Fruit fly (Drosophila melanogaster): ENCODE measurements at regions not wholly inside any gene's neighbourhood (a gene's known extent, or its start where the extent isn't known, plus 50 kb on each side); places are given as distances from the start of the nearest gene placed in this dataset.
A peak's percentile ranks its signal among the peaks of the same experiment; 100 is the strongest.

DNA sequence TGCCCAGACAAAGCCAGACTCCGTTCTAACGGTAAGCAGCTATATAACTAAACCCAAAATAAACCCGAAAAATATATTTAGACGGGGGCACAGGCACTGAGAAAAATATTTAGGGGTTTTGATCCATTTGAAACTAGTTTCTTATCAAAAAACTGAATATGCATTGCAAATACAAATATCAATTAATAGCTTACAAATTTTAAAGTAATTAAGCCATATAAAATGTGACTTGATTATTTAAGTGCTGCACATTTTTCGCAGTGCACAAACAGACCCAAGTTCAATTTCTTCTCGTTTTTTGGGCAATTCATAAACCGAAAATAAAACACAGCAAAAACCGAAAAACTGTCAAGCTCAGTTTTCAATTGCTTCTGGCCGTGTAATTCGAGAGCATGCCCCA is 61.9 kb upstream of the CG12362 start (continued):
- TF ChIP-seq trh (GFP tag; optimal IDR thresholded peaks at IDR 0.05) (no peak), CG8089 (GFP tag; optimal IDR thresholded peaks at IDR 0.05) (no peak), Aef1 (GFP tag; IDR thresholded peaks at IDR 0.05) (0 out of 3 replicates have a peak, but pooled peaks have one; percentile 15), tio (GFP tag; optimal IDR thresholded peaks at IDR 0.05) (peak; percentile 38), CG14667 (GFP tag; IDR thresholded peaks at IDR 0.05) (peak; percentile 42; the same call in 1 of the 2 replicates), Usf (GFP tag; optimal IDR thresholded peaks at IDR 0.05) (no peak), E2f2 (GFP tag; IDR thresholded peaks at IDR 0.05) (0 out of 2 replicates have a peak, but pooled peaks have one; percentile 18), z (GFP tag; IDR thresholded peaks at IDR 0.05) (no peak; the same call in 2 of the 3 replicates), Sin3A (optimal IDR thresholded peaks at IDR 0.05) (no peak), tgo (GFP tag; IDR thresholded peaks at IDR 0.05) (peak; percentile 46; the same call in 2 of the 3 replicates), Blimp-1 (GFP tag; optimal IDR thresholded peaks at IDR 0.05) (peak; percentile 65), Dll (GFP tag; IDR thresholded peaks at IDR 0.05; ENCODE audit: partially characterized antibody) (no peak), Oli (tag; optimal IDR thresholded peaks at IDR 0.05) (peak; percentile 51), bowl (GFP tag; IDR thresholded peaks at IDR 0.05) (no peak), MESR4 (GFP tag; optimal IDR thresholded peaks at IDR 0.05) (no peak), CG31365 (tag; optimal IDR thresholded peaks at IDR 0.05) (no peak), chn (GFP tag; optimal IDR thresholded peaks at IDR 0.05) (no peak), nmo (GFP tag; optimal IDR thresholded peaks at IDR 0.05) (peak; percentile 73), grau (tag; optimal IDR thresholded peaks at IDR 0.05) (peak; percentile 49), CG9437 (GFP tag; optimal IDR thresholded peaks at IDR 0.05) (peak; percentile 15), Drgx (GFP tag; IDR thresholded peaks at IDR 0.05) (no peak), Bdp1 (GFP tag; optimal IDR thresholded peaks at IDR 0.05) (no peak), CG2202 (tag; optimal IDR thresholded peaks at IDR 0.05) (peak; percentile 21), CG3065 (GFP tag; optimal IDR thresholded peaks at IDR 0.05) (no peak), Kr (GFP tag; optimal IDR thresholded peaks at IDR 0.05) (no peak), corto (GFP tag; optimal IDR thresholded peaks at IDR 0.05) (no peak), CG14965 (GFP tag; optimal IDR thresholded peaks at IDR 0.05; ENCODE audit: borderline replicate concordance) (no peak), CG9215 (GFP tag; IDR thresholded peaks at IDR 0.05) (no peak), tll (GFP tag; optimal IDR thresholded peaks at IDR 0.05) (no peak), CG1603 (tag; optimal IDR thresholded peaks at IDR 0.05) (peak; percentile 39), CG1529 (GFP tag; optimal IDR thresholded peaks at IDR 0.05) (peak; percentile 47), CkIIα-i1 (GFP tag; IDR thresholded peaks at IDR 0.05) (no peak), Dip3 (GFP tag; optimal IDR thresholded peaks at IDR 0.05) (no peak), da (GFP tag; optimal IDR thresholded peaks at IDR 0.05) (no peak), row (GFP tag; IDR thresholded peaks at IDR 0.05) (peak; percentile 46), NC2α (GFP tag; optimal IDR thresholded peaks at IDR 0.05) (no peak), CG34224 (GFP tag; IDR thresholded peaks at IDR 0.05; ENCODE audit: partially characterized antibody) (no peak), bsh (GFP tag; optimal IDR thresholded peaks at IDR 0.05) (peak in 1 of 2 experiments; percentile 74), lov (optimal IDR thresholded peaks at IDR 0.05) (no peak), lov (GFP tag; IDR thresholded peaks at IDR 0.05) (0 out of 3 replicates have a peak, but pooled peaks have one; percentile 46), dimm (GFP tag; IDR thresholded peaks at IDR 0.05) (no peak), dmrt99B (tag; optimal IDR thresholded peaks at IDR 0.05) (peak; percentile 43), CG13775 (GFP tag; optimal IDR thresholded peaks at IDR 0.05) (peak; percentile 43), CG8388 (GFP tag; optimal IDR thresholded peaks at IDR 0.05) (peak; percentile 39), CG17802 (tag; optimal IDR thresholded peaks at IDR 0.05) (no peak), CG30403 (GFP tag; optimal IDR thresholded peaks at IDR 0.05) (peak; percentile 49), gt (GFP tag; IDR thresholded peaks at IDR 0.05) (no peak), Hand (GFP tag; optimal IDR thresholded peaks at IDR 0.05) (no peak), unc-4 (GFP tag; IDR thresholded peaks at IDR 0.05; ENCODE audit: partially characterized antibody) (no peak), CG4707 (GFP tag; optimal IDR thresholded peaks at IDR 0.05) (no peak), CG6683 (GFP tag; optimal IDR thresholded peaks at IDR 0.05) (no peak)
